Fruit fly (Drosophila melanogaster): ENCODE data around the gene CG1789.

CG1789 gene

DNA sequence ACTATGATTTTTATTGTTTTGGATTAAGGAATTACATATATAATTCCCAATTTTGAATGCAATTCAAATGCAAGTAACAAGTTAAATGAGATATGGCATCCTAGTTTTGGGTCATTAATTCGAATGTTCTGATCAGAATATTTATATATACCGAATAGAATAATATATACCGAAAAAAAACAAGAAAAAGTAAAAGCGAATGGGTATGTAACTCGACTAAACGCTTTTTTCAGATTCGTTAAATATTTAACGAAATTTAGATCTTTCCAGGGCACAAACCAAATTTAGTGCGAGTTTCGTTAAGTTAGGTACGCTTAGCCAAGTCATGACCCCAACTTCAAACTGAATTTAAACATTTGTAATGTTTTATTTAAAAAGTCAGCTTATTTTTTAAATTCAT is 1.2 kb downstream of the CG1789 start (continued):
- TF ChIP-seq Dp (GFP tag; optimal IDR thresholded peaks at IDR 0.05): peak; percentile 37
- no peak for TF ChIP-seq eve (GFP tag; optimal IDR thresholded peaks at IDR 0.05)
- peak; percentile 9 for TF ChIP-seq CG2712 (tag; optimal IDR thresholded peaks at IDR 0.05)
- TF ChIP-seq nau (GFP tag; optimal IDR thresholded peaks at IDR 0.05): no peak
- TF ChIP-seq CG13296 (GFP tag; optimal IDR thresholded peaks at IDR 0.05): no peak
- no peak for TF ChIP-seq Fer2 (tag; optimal IDR thresholded peaks at IDR 0.05)
- TF ChIP-seq pfk (GFP tag; optimal IDR thresholded peaks at IDR 0.05): no peak
- TF ChIP-seq D19B (GFP tag; optimal IDR thresholded peaks at IDR 0.05): no peak
- no peak for TF ChIP-seq Ravus (GFP tag; IDR thresholded peaks at IDR 0.05)
- TF ChIP-seq fd3F (GFP tag; optimal IDR thresholded peaks at IDR 0.05): no peak
- TF ChIP-seq Blimp-1 (GFP tag; optimal IDR thresholded peaks at IDR 0.05): peak; percentile 61
- no peak for TF ChIP-seq CG43689 (GFP tag; IDR thresholded peaks at IDR 0.05)
- TF ChIP-seq pita (GFP tag; optimal IDR thresholded peaks at IDR 0.05): peak; percentile 77
- peak; percentile 65 for TF ChIP-seq CTCF (GFP tag; optimal IDR thresholded peaks at IDR 0.05)

DNA sequence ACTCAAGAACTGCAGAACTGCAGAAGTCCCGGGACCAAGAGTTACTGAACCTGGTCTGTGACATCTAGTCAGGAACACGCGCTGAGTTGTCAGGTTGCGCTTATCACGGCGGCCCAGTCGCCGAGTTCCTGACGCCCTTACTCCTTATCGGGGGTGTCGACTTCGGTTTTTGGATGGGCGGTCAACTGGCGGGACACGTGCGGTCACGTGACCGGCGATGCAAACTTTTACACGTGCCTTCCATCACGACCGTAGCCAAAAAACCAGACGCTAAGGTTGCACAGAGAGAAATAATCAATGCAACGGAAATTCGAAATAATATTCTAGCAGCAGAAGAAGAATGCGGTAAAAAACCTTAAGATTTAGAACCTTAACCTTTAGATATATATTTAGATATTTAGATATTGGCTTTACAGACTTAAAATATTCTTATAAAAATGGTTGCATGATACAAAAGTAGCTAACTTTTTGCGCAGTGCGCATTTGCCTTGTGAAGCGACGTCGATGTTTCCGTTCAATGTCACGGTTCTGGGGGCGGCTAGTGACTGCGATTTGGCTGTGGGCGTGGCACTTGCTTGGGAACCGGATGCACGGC is 3.2 kb downstream of the CG1789 start:
- TF ChIP-seq ATbp (GFP tag; optimal IDR thresholded peaks at IDR 0.05): peak; percentile 37
- no peak for TF ChIP-seq tx (GFP tag; optimal IDR thresholded peaks at IDR 0.05)
- no peak for TF ChIP-seq bbx (GFP tag; IDR thresholded peaks at IDR 0.05; ENCODE audit: partially characterized antibody)
- no peak for TF ChIP-seq Mad (GFP tag; optimal IDR thresholded peaks at IDR 0.05)
- TF ChIP-seq grau (tag; optimal IDR thresholded peaks at IDR 0.05): peak; percentile 8
- TF ChIP-seq ci (GFP tag; IDR thresholded peaks at IDR 0.05): peak; percentile 46; the same call in 1 of the 3 replicates
- TF ChIP-seq CG11247 (GFP tag; IDR thresholded peaks at IDR 0.05): no peak
- peak; percentile 3 for TF ChIP-seq CG1603 (tag; optimal IDR thresholded peaks at IDR 0.05)
- TF ChIP-seq D19A (tag; optimal IDR thresholded peaks at IDR 0.05): peak; percentile 26
- peak; percentile 12 for TF ChIP-seq dmrt99B (tag; optimal IDR thresholded peaks at IDR 0.05)
- peak; percentile 57 for TF ChIP-seq Ets65A (GFP tag)
- TF ChIP-seq CTCF (GFP tag; optimal IDR thresholded peaks at IDR 0.05): no peak
- no peak for TF ChIP-seq CG1647 (GFP tag; optimal IDR thresholded peaks at IDR 0.05)
- no peak for TF ChIP-seq MBD-R2 (GFP tag; IDR thresholded peaks at IDR 0.05)
- no peak for TF ChIP-seq CG2889 (GFP tag; IDR thresholded peaks at IDR 0.05)
- no peak for TF ChIP-seq HmgD (GFP tag; optimal IDR thresholded peaks at IDR 0.05)
- TF ChIP-seq CG17361 (GFP tag; IDR thresholded peaks at IDR 0.05): 0 out of 3 replicates have a peak, but pooled peaks have one; percentile 21
- TF ChIP-seq unpg (GFP tag; optimal IDR thresholded peaks at IDR 0.05): peak; percentile 20
- TF ChIP-seq CG10267 (tag; optimal IDR thresholded peaks at IDR 0.05): peak; percentile 19
- TF ChIP-seq Gsc (GFP tag; IDR thresholded peaks at IDR 0.05): no peak
- TF ChIP-seq Elba2 (GFP tag; optimal IDR thresholded peaks at IDR 0.05): no peak
- no peak for TF ChIP-seq dysf (GFP tag; IDR thresholded peaks at IDR 0.05)
- peak; percentile 93 for TF ChIP-seq Hey (tag; optimal IDR thresholded peaks at IDR 0.05)
- TF ChIP-seq sna (GFP tag; IDR thresholded peaks at IDR 0.05; ENCODE audit: partially characterized antibody): no peak
- peak; percentile 9 for TF ChIP-seq CG6254 (GFP tag; optimal IDR thresholded peaks at IDR 0.05)
- TF ChIP-seq CG32532 (GFP tag; IDR thresholded peaks at IDR 0.05): no peak
- TF ChIP-seq Dip2 (GFP tag; IDR thresholded peaks at IDR 0.05): no peak
- no peak for TF ChIP-seq CG4404 (GFP tag; IDR thresholded peaks at IDR 0.05)
- peak; percentile 45 for TF ChIP-seq CG10979 (tag; optimal IDR thresholded peaks at IDR 0.05)
- no peak for TF ChIP-seq Jarid2 (GFP tag; optimal IDR thresholded peaks at IDR 0.05)
- TF ChIP-seq HLHmδ (GFP tag; optimal IDR thresholded peaks at IDR 0.05): no peak
- TF ChIP-seq CG10366 (GFP tag; IDR thresholded peaks at IDR 0.05): no peak
- TF ChIP-seq CG1792 (GFP tag; optimal IDR thresholded peaks at IDR 0.05): no peak
- TF ChIP-seq CG4617 (GFP tag; optimal IDR thresholded peaks at IDR 0.05; ENCODE audit: borderline replicate concordance): no peak
- TF ChIP-seq Dp (GFP tag; optimal IDR thresholded peaks at IDR 0.05): no peak
- no peak for TF ChIP-seq CG8944 (GFP tag; optimal IDR thresholded peaks at IDR 0.05)
- TF ChIP-seq nmo (GFP tag; optimal IDR thresholded peaks at IDR 0.05): peak; percentile 25
- no peak for TF ChIP-seq C15 (GFP tag; IDR thresholded peaks at IDR 0.05)

Data from whole organism, embryonic.